ENCODE assay signal across 1 worm cellular context in the genomic region with DNA sequence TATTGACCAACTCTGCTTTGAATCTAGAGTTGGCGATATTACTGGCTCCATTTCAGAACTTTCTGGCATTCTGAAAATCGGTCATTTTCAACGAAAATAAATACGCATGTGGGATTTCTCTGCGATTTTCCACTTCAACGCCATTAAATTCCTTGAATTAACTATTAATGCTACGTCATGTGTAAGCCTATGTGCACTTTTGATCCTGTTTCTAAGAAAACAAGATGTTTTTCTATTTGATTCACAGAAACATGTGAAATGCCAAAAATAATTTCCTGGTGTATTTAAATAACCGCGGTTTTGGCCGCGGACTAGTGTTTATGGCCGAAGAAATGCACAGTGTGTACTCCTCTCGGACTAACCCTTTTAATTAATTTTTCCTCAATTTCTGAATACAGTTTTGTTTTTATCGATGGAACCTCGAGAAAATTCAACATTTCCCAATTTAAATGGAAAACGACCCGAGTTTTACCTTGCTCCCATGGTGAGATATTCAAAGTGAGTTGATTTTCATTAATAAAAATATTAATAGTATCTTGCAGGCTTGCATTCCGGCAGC.
TF ChIP-seq lines count a peak whose summit lies in the region.

A gene (minus strand): TSS at position 51 of the 559 bp plus-strand sequence.
A gene (plus strand): TSS at position 392 of the 559 bp plus-strand sequence.

TF ChIP-seq in whole organism, L1 larva, 84 proteins besides CTCF, POLR2A, EP300 and RAD21 (continued from another document):
- TF ChIP-seq nhr-19 (GFP tag; conservative IDR thresholded peaks at IDR 0.05; lab: Robert Waterston, UW) (peak; percentile 85), nhr-20 (tag; optimal IDR thresholded peaks at IDR 0.05; lab: Kevin White, UChicago) (peak; percentile 85), zip-4 (GFP tag; optimal IDR thresholded peaks at IDR 0.05; lab: Kevin White, UChicago) (peak; percentile 18), dpl-1 (GFP tag; optimal IDR thresholded peaks at IDR 0.05; lab: Kevin White, UChicago) (peak; percentile 89 to 94 (median 93)), unc-30 (tag; optimal IDR thresholded peaks at IDR 0.05; lab: Kevin White, UChicago) (no peak), jun-1 (tag; optimal IDR thresholded peaks at IDR 0.05; lab: Kevin White, UChicago) (no peak), pag-3 (tag; optimal IDR thresholded peaks at IDR 0.05; lab: Kevin White, UChicago; ENCODE audit: borderline replicate concordance, insufficient read depth) (no peak), nhr-85 (tag; lab: Kevin White, UChicago) (peak; percentile 95), aly-2 (tag; optimal IDR thresholded peaks at IDR 0.05; lab: Kevin White, UChicago) (peak; percentile 45), C04F5.9 (tag; optimal IDR thresholded peaks at IDR 0.05; lab: Kevin White, UChicago) (peak; percentile 84), hlh-17 (GFP tag; optimal IDR thresholded peaks at IDR 0.05; lab: Kevin White, UChicago; ENCODE audit: borderline replicate concordance) (peak; percentile 58), ceh-8 (GFP tag; optimal IDR thresholded peaks at IDR 0.05; lab: Kevin White, UChicago) (peak; percentile 41), aha-1 (tag; optimal IDR thresholded peaks at IDR 0.05; lab: Kevin White, UChicago) (no peak), rnt-1 (tag; optimal IDR thresholded peaks at IDR 0.05; lab: Kevin White, UChicago) (peak; percentile 98), fkh-4 (tag; optimal IDR thresholded peaks at IDR 0.05; lab: Kevin White, UChicago; ENCODE audit: borderline replicate concordance) (peak; percentile 93), nhr-77 (tag; optimal IDR thresholded peaks at IDR 0.05; lab: Kevin White, UChicago) (peak; percentile 15), nhr-11 (tag; optimal IDR thresholded peaks at IDR 0.05; lab: Kevin White, UChicago) (no peak), irx-1 (tag; optimal IDR thresholded peaks at IDR 0.05; lab: Kevin White, UChicago) (peak; percentile 95), unc-62 (GFP tag; optimal IDR thresholded peaks at IDR 0.05; lab: Kevin White, UChicago) (no peak), ceh-63 (GFP tag; optimal IDR thresholded peaks at IDR 0.05; lab: Kevin White, UChicago) (peak; percentile 79), nhr-90 (tag; optimal IDR thresholded peaks at IDR 0.05; lab: Kevin White, UChicago; ENCODE audit: poor library complexity) (peak; percentile 90), blmp-1 (tag; optimal IDR thresholded peaks at IDR 0.05; lab: Kevin White, UChicago) (peak; percentile 48)
TF ChIP-seq in whole organism, L1 larva: peak in this region for 60.
